Fruit fly (Drosophila melanogaster) whole organism, prepupa: ENCODE results near the gene Hecw.

ENCODE experiments used
- CG10631 ChIP-seq: fragments of 200-800 bp; sonication (Bioruptor generic); optimal IDR thresholded peaks from 2 replicates; lab custom pipeline; 2016; ENCODE audit warnings: missing biosample characterization, missing genetic modification characterization
- CG10669 ChIP-seq: fragments of 200-800 bp; sonication (Bioruptor generic); optimal IDR thresholded peaks from 3 replicates; lab custom pipeline; 2018; ENCODE audit warnings: missing biosample characterization, mild to moderate bottlenecking, missing genetic modification characterization, moderate library complexity
- CG11294 ChIP-seq: fragments of 200-800 bp; sonication (Bioruptor generic); IDR thresholded peaks from 2 replicates; pipeline ENCODE4 v1.3.6; 2022; ENCODE audit warnings: missing biosample characterization, missing genetic modification characterization
- CG11762 ChIP-seq: fragments of 200-800 bp; sonication (Bioruptor generic); optimal IDR thresholded peaks from 3 replicates; lab custom pipeline; 2016; ENCODE audit warnings: missing biosample characterization, missing genetic modification characterization; ENCODE audit not compliant: insufficient read depth
- CG11902 ChIP-seq: fragments of 200-800 bp; sonication (Bioruptor generic); optimal IDR thresholded peaks from 3 replicates; lab custom pipeline; 2016; ENCODE audit warnings: missing biosample characterization, missing genetic modification characterization
- CG3032 ChIP-seq: fragments of 200-800 bp; optimal IDR thresholded peaks from 2 replicates; lab custom pipeline; 2019; ENCODE audit warnings: missing biosample characterization, mild to moderate bottlenecking, missing genetic modification characterization, moderate library complexity
- CG32006 ChIP-seq: fragments of 200-800 bp; sonication (Bioruptor generic); optimal IDR thresholded peaks from 3 replicates; lab custom pipeline; 2017; ENCODE audit warnings: missing biosample characterization, mild to moderate bottlenecking, missing genetic modification characterization
- CG34406 ChIP-seq: fragments of 200-800 bp; sonication (Bioruptor generic); optimal IDR thresholded peaks from 3 replicates; lab custom pipeline; 2016; ENCODE audit warnings: missing biosample characterization, missing genetic modification characterization
- CG3919 ChIP-seq: fragments of 200-800 bp; sonication (Bioruptor generic); optimal IDR thresholded peaks from 3 replicates; lab custom pipeline; 2016; ENCODE audit warnings: missing biosample characterization, missing genetic modification characterization
- CG4318 ChIP-seq: fragments of 200-800 bp; sonication (Bioruptor generic); optimal IDR thresholded peaks from 3 replicates; lab custom pipeline; 2017; ENCODE audit warnings: missing biosample characterization, mild to moderate bottlenecking, missing genetic modification characterization
- CG6163 ChIP-seq: fragments of 200-800 bp; sonication (Bioruptor generic); IDR thresholded peaks from 3 replicates; pipeline ENCODE4 v1.3.6; 2022; ENCODE audit warnings: missing biosample characterization, missing genetic modification characterization
- CG6792 ChIP-seq: fragments of 200-800 bp; sonication (Bioruptor generic); optimal IDR thresholded peaks from 3 replicates; lab custom pipeline; 2016; ENCODE audit warnings: missing biosample characterization, missing genetic modification characterization
- CG6808 ChIP-seq: fragments of 200-800 bp; sonication (Bioruptor generic); optimal IDR thresholded peaks from 3 replicates; lab custom pipeline; 2017; ENCODE audit warnings: missing biosample characterization, missing genetic modification characterization, mild to moderate bottlenecking, moderate library complexity, missing genetic modification reagents
- CG6854 ChIP-seq: fragments of 200-800 bp; sonication (Bioruptor generic); optimal IDR thresholded peaks from 2 replicates; lab custom pipeline; 2017; ENCODE audit warnings: missing biosample characterization, mild to moderate bottlenecking, missing genetic modification characterization
- CG8119 ChIP-seq: fragments of 200-800 bp; sonication (Bioruptor generic); IDR thresholded peaks from 3 replicates; pipeline ENCODE4 v1.3.6; 2022; ENCODE audit warnings: missing biosample characterization, missing genetic modification characterization
- CG8632 ChIP-seq: fragments of 200-800 bp; sonication (Bioruptor generic); optimal IDR thresholded peaks from 3 replicates; lab custom pipeline; 2016; ENCODE audit warnings: missing biosample characterization, missing genetic modification characterization
- CG9139 ChIP-seq: fragments of 200-800 bp; sonication (Bioruptor generic); optimal IDR thresholded peaks from 3 replicates; lab custom pipeline; 2017; ENCODE audit warnings: missing biosample characterization, mild to moderate bottlenecking, missing genetic modification characterization
- Eip75B ChIP-seq: fragments of 200-800 bp; sonication (Bioruptor generic); optimal IDR thresholded peaks from 3 replicates; lab custom pipeline; 2016; ENCODE audit warnings: missing biosample characterization, missing genetic modification characterization
- Eip78C ChIP-seq: fragments of 200-800 bp; sonication (Bioruptor generic); peaks from one replicate; lab custom pipeline; 2016; ENCODE audit warnings: missing biosample characterization, missing genetic modification characterization
- Eip93F ChIP-seq: fragments of 200-800 bp; sonication (Bioruptor generic); optimal IDR thresholded peaks from 2 replicates; lab custom pipeline; 2016; ENCODE audit warnings: missing biosample characterization, mild to moderate bottlenecking, missing genetic modification characterization
- Ets96B ChIP-seq: fragments of 200-800 bp; optimal IDR thresholded peaks from 2 replicates; lab custom pipeline; 2019; ENCODE audit warnings: missing biosample characterization, mild to moderate bottlenecking, missing genetic modification characterization, moderate library complexity
- Gug ChIP-seq: fragments of 200-800 bp; sonication (Bioruptor generic); IDR thresholded peaks from 2 replicates; pipeline ENCODE4 v1.3.6; 2022; ENCODE audit warnings: missing biosample characterization, missing genetic modification characterization
- Hr38 ChIP-seq: sonication (Bioruptor generic); optimal IDR thresholded peaks from 2 replicates; lab custom pipeline; 2016; ENCODE audit warnings: missing biosample characterization, missing genetic modification characterization
- Hr39 ChIP-seq: fragments of 200-800 bp; sonication (Bioruptor generic); optimal IDR thresholded peaks from 2 replicates; lab custom pipeline; 2016; ENCODE audit warnings: missing biosample characterization, missing genetic modification characterization
- Hr4 ChIP-seq: fragments of 200-800 bp; sonication (Bioruptor generic); optimal IDR thresholded peaks from 3 replicates; lab custom pipeline; 2016; ENCODE audit warnings: missing biosample characterization, missing genetic modification characterization
- Lpt ChIP-seq: fragments of 200-800 bp; sonication (Bioruptor generic); optimal IDR thresholded peaks from 3 replicates; lab custom pipeline; 2016; ENCODE audit warnings: missing biosample characterization, missing genetic modification characterization
- Met ChIP-seq: fragments of 200-800 bp; sonication (Bioruptor generic); optimal IDR thresholded peaks from 3 replicates; lab custom pipeline; 2016; ENCODE audit warnings: missing biosample characterization, missing genetic modification characterization
- OdsH ChIP-seq: fragments of 200-800 bp; sonication (Bioruptor generic); optimal IDR thresholded peaks from 3 replicates; lab custom pipeline; 2016; ENCODE audit warnings: missing biosample characterization, missing genetic modification characterization
- Smox ChIP-seq: fragments of 200-800 bp; sonication (Bioruptor generic); optimal IDR thresholded peaks from 3 replicates; lab custom pipeline; 2016; ENCODE audit warnings: missing biosample characterization, missing genetic modification characterization
- Sox102F ChIP-seq: fragments of 200-800 bp; sonication (Bioruptor generic); optimal IDR thresholded peaks from 2 replicates; lab custom pipeline; 2016; ENCODE audit warnings: missing biosample characterization, mild to moderate bottlenecking, missing genetic modification characterization
- Sox14 ChIP-seq: fragments of 200-800 bp; sonication (Bioruptor generic); optimal IDR thresholded peaks from 3 replicates; lab custom pipeline; 2016; ENCODE audit warnings: missing biosample characterization, missing genetic modification characterization
- achi ChIP-seq: fragments of 200-800 bp; sonication (Bioruptor generic); optimal IDR thresholded peaks from 3 replicates; lab custom pipeline; 2016; ENCODE audit warnings: missing biosample characterization, missing genetic modification characterization
- acj6 ChIP-seq: fragments of 200-800 bp; sonication (Bioruptor generic); optimal IDR thresholded peaks from 3 replicates; lab custom pipeline; 2016; ENCODE audit warnings: missing biosample characterization, missing genetic modification characterization
- cyc ChIP-seq: fragments of 200-800 bp; sonication (Bioruptor generic); optimal IDR thresholded peaks from 3 replicates; lab custom pipeline; 2016; ENCODE audit warnings: missing biosample characterization, missing genetic modification characterization
- dac ChIP-seq: fragments of 200-800 bp; sonication (Bioruptor generic); optimal IDR thresholded peaks from 2 replicates; lab custom pipeline; 2017; ENCODE audit warnings: missing biosample characterization, mild to moderate bottlenecking, missing genetic modification characterization
- dsx ChIP-seq: fragments of 200-800 bp; optimal IDR thresholded peaks from 3 replicates; lab custom pipeline; 2019; ENCODE audit warnings: missing biosample characterization, mild to moderate bottlenecking, missing genetic modification characterization, moderate library complexity; ENCODE audit not compliant: poor library complexity, severe bottlenecking
- eg ChIP-seq: fragments of 200-800 bp; sonication (Bioruptor generic); IDR thresholded peaks from 3 replicates; pipeline ENCODE4 v1.3.6; 2022; ENCODE audit warnings: missing biosample characterization, missing genetic modification characterization
- esn ChIP-seq: fragments of 200-800 bp; sonication (Bioruptor generic); optimal IDR thresholded peaks from 2 replicates; lab custom pipeline; 2016; ENCODE audit warnings: missing biosample characterization, mild to moderate bottlenecking, missing genetic modification characterization, moderate library complexity
- fd85E ChIP-seq: fragments of 200-800 bp; sonication (Bioruptor generic); optimal IDR thresholded peaks from 3 replicates; lab custom pipeline; 2016; ENCODE audit warnings: missing biosample characterization, missing genetic modification characterization
- fkh ChIP-seq: fragments of 200-800 bp; sonication (Bioruptor generic); optimal IDR thresholded peaks from 3 replicates; lab custom pipeline; 2017; ENCODE audit warnings: missing biosample characterization, mild to moderate bottlenecking, missing genetic modification characterization, moderate library complexity
- pdm3 ChIP-seq: fragments of 200-800 bp; sonication (Bioruptor generic); optimal IDR thresholded peaks from 3 replicates; lab custom pipeline; 2016; ENCODE audit warnings: missing biosample characterization, missing genetic modification characterization
- ss ChIP-seq, 2 experiments: fragments of 200-800 bp; sonication (Bioruptor generic); optimal IDR thresholded peaks; 2 replicates in 1 of 2; 3 replicates in 1 of 2; lab custom pipeline; 2017 to 2018; ENCODE audit warnings: mild to moderate bottlenecking in 2 of 2, missing biosample characterization in 2 of 2, missing genetic modification characterization in 2 of 2, moderate library complexity in 1 of 2
- svp ChIP-seq: fragments of 200-800 bp; sonication (Bioruptor generic); peaks from one replicate; lab custom pipeline; 2016; ENCODE audit warnings: missing biosample characterization, missing genetic modification characterization
- topi ChIP-seq: fragments of 200-800 bp; sonication (Bioruptor generic); optimal IDR thresholded peaks from 3 replicates; lab custom pipeline; 2016; ENCODE audit warnings: missing biosample characterization, missing genetic modification characterization
- vri ChIP-seq: fragments of 200-800 bp; sonication (Bioruptor generic); optimal IDR thresholded peaks from 3 replicates; lab custom pipeline; 2016; ENCODE audit warnings: missing biosample characterization, mild to moderate bottlenecking, missing genetic modification characterization

The Hecw gene

DNA sequence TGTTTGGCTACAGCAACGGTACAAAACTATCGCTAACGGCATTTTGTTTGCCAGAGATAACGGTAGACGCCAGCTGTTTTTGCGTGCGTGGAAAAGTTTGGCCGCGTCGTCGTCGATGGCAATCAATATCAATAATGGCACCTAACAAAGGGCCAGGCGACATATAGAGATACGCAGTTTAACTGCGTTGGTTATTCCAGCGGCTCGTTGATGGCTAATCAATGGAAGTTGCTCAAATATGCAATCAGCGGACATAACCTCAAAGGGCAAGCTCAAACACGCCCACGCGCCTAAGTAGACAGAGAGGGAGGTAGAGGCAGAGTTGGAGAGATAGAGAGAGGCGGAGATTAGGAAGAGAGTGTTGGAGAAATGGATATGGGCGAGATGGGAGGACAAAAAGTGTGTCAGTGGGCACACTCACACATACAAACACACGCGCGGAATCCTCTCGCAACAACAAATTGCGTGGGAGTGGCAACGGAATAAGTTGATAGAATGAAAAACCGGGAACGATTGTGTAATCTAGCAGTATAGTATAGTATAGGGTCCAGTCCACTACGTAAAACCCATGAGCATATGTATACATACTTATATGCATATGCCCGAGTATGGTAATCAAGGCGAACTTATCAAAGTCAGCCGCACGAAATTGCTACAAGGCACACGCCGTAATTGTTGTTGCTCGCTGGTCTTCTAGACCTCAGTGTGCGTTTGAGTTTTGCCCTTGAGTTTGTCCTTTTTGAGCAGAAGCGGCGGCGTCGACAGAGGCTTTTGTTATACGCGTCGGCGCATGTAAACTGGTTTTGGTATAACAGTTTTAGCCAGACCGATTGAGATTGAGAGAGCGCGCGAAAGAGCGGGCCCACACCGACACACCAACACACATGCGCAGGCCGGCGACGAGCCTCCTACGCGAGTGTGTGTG, 9.3 kb upstream of the Hecw start:
- TF ChIP-seq CG6808 (GFP tag; lab: Kevin White, UChicago) (no peak), CG10631 (GFP tag; lab: Kevin White, UChicago) (no peak), Smox (GFP tag; lab: Kevin White, UChicago) (no peak), eg (GFP tag; lab: Robert Waterston, UW) (0 out of 3 replicates have a peak, but pooled peaks have one; percentile 19), vri (GFP tag; lab: Kevin White, UChicago) (peak; percentile 30), Eip78C (GFP tag; lab: Kevin White, UChicago) (peak; percentile 25), fd85E (no peak), fkh (GFP tag; lab: Kevin White, UChicago) (peak; percentile 45), dsx (GFP tag; lab: Kevin White, UChicago) (no peak), acj6 (GFP tag; lab: Kevin White, UChicago) (no peak), svp (GFP tag; lab: Kevin White, UChicago) (peak; percentile 71)

DNA sequence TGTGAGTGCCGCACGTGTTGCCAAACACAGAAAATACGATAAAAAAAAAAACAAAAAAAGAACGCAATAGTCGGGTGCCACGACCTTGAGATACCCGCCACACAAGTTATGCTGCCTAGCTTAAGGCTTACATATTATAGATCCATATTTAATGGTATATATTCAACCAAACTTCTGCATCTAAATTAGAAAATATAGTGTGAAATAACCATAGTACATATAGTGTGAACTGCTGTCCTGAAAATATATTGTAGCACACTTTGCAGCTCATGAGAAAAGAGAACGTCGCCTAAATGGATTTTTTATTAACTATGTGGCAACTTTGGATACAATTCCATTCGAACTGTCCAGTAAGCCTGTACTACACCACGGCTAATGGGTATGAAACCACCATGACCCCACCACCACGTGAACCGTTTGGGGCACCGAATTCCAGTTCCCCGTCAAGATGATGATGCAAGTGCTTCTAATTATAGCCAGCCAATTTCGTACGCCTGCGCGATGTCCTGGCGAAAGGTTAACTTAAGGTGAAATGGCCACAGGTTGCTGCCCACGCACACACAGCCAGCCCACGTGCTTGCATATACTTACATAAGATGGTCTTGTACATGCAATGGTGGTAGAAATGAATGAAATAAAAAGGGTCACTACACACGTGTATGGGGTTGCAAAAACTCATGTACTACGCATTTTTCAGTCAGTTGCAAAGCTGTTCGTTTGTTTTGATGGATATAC, 8.5 kb upstream of the Hecw start:
- peak; percentile 27; the same call in 1 of the 2 replicates for TF ChIP-seq CG11294 (GFP tag; lab: Robert Waterston, UW)
- peak; percentile 80 for TF ChIP-seq Eip75B (GFP tag; lab: Kevin White, UChicago)
- TF ChIP-seq Smox (GFP tag; lab: Kevin White, UChicago): peak; percentile 76
- TF ChIP-seq CG9139 (GFP tag; lab: Kevin White, UChicago): peak; percentile 34
- peak; percentile 13 for TF ChIP-seq fkh (GFP tag; lab: Kevin White, UChicago)
- peak; percentile 75 for TF ChIP-seq CG3919 (GFP tag; lab: Kevin White, UChicago)
- TF ChIP-seq Hr39 (GFP tag; lab: Kevin White, UChicago): peak; percentile 85
- TF ChIP-seq OdsH (GFP tag; lab: Kevin White, UChicago): peak; percentile 72
- TF ChIP-seq Eip78C (GFP tag; lab: Kevin White, UChicago): peak; percentile 94
- peak; percentile 71; the same call in 2 of the 3 replicates for TF ChIP-seq CG8119 (GFP tag; lab: Robert Waterston, UW)
- no peak for TF ChIP-seq CG6854 (GFP tag; lab: Kevin White, UChicago)
- no peak for TF ChIP-seq CG4318 (GFP tag; lab: Kevin White, UChicago)
- peak; percentile 79 for TF ChIP-seq Sox14
- TF ChIP-seq CG6163 (GFP tag; lab: Robert Waterston, UW): peak; percentile 73; the same call in 2 of the 3 replicates
- TF ChIP-seq CG11762 (GFP tag; lab: Kevin White, UChicago): peak; percentile 68
- peak; percentile 71 for TF ChIP-seq CG6792 (GFP tag; lab: Kevin White, UChicago)
- TF ChIP-seq dac: peak; percentile 61
- no peak for TF ChIP-seq Hr4 (GFP tag; lab: Kevin White, UChicago)
- TF ChIP-seq Ets96B (tag; lab: Kevin White, UChicago): peak; percentile 58
- TF ChIP-seq pdm3 (GFP tag; lab: Kevin White, UChicago): peak; percentile 79
- TF ChIP-seq fd85E: no peak
- TF ChIP-seq topi (GFP tag; lab: Kevin White, UChicago): peak; percentile 81
- peak; percentile 66 for TF ChIP-seq CG10669 (GFP tag; lab: Kevin White, UChicago)
- TF ChIP-seq cyc (GFP tag; lab: Kevin White, UChicago): peak; percentile 77
- TF ChIP-seq Eip93F (GFP tag; lab: Kevin White, UChicago): peak; percentile 11
- TF ChIP-seq Met (GFP tag; lab: Kevin White, UChicago): peak; percentile 90
- TF ChIP-seq Sox102F (GFP tag; lab: Kevin White, UChicago): no peak
- TF ChIP-seq acj6 (GFP tag; lab: Kevin White, UChicago): peak; percentile 71
- TF ChIP-seq achi (GFP tag; lab: Kevin White, UChicago): peak; percentile 76
- TF ChIP-seq CG34406 (GFP tag; lab: Kevin White, UChicago): peak; percentile 61
- TF ChIP-seq ss (GFP tag; optimal IDR thresholded peaks at IDR 0.05; lab: Kevin White, UChicago): peak; percentile 52 to 68
- TF ChIP-seq CG3032: peak; percentile 63
- TF ChIP-seq CG11902 (GFP tag; lab: Kevin White, UChicago): peak; percentile 44
- peak; percentile 63 for TF ChIP-seq CG8632 (GFP tag; lab: Kevin White, UChicago)
- TF ChIP-seq Gug (GFP tag; lab: Robert Waterston, UW): 0 out of 2 replicates have a peak, but pooled peaks have one; percentile 31
- no peak for TF ChIP-seq Hr38 (GFP tag; lab: Kevin White, UChicago)
- peak; percentile 70 for TF ChIP-seq Lpt (GFP tag; lab: Kevin White, UChicago)
- peak; percentile 84 for TF ChIP-seq CG32006 (GFP tag; lab: Kevin White, UChicago)
- peak; percentile 76 for TF ChIP-seq esn (GFP tag; lab: Kevin White, UChicago)
